Worm (Caenorhabditis elegans): ENCODE data around the gene C46A5.4.
A peak's percentile ranks its signal among the peaks of the same experiment; 100 is the strongest.

Gene C46A5.4

ce11 chrIV:7790801-7791588 is 33.9 kb upstream of the C46A5.4 start, which contains the start of gene rsp-6 (continued):
- TF ChIP-seq T26A5.8 (tag; optimal IDR thresholded peaks at IDR 0.05) (no peak), tbp1 (GFP tag; optimal IDR thresholded peaks at IDR 0.05) (peak; percentile 58), attf-5 (GFP tag; optimal IDR thresholded peaks at IDR 0.05) (peak; percentile 59), unc-62 (GFP tag; optimal IDR thresholded peaks at IDR 0.05) (no peak)

DNA sequence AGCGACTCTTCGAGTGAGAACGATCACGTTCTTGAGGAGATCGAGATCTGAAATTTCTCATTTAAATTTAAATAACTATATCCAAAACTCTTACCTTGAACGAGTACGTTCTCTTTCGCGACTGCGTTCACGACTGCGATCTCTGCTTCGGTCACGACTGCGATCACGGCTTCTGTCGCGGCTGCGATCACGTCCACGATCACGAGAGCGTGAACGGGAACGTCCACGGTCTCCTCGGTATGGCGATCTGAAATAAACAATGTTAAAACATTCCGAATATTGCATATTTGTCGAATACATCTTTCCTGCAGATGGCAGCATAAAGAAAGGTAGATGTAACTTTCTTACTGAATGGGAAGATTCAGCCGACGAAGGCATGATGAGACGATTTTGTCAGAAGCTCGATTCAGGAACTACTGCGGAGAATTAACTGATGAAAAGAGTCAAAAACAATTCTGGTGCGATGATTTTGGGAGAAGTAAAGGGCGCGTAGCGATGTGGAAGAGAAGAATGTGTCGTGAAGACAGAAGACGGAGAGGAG is 33.1 kb upstream of the C46A5.4 start:
- TF ChIP-seq repo-1 (tag; optimal IDR thresholded peaks at IDR 0.05): no peak
- no peak for TF ChIP-seq ztf-3 (GFP tag; optimal IDR thresholded peaks at IDR 0.05)
- 0 out of 2 replicates have a peak, but pooled peaks have one; percentile 47 for TF ChIP-seq let-526 (GFP tag; IDR thresholded peaks at IDR 0.05)
- TF ChIP-seq F23B12.7 (tag; optimal IDR thresholded peaks at IDR 0.05; ENCODE audit: insufficient read depth): no peak
- TF ChIP-seq F10E7.11 (tag; optimal IDR thresholded peaks at IDR 0.05): no peak
- TF ChIP-seq akir-1 (GFP tag; optimal IDR thresholded peaks at IDR 0.05): no peak
- no peak for TF ChIP-seq Y95B8A.8 (GFP tag; IDR thresholded peaks at IDR 0.05)
- peak; percentile 7; the same call in 1 of the 2 replicates for TF ChIP-seq mcd-1 (GFP tag; IDR thresholded peaks at IDR 0.05)
- no peak for TF ChIP-seq him-1 (tag; optimal IDR thresholded peaks at IDR 0.05)
- TF ChIP-seq hlh-26 (GFP tag; conservative IDR thresholded peaks at IDR 0.05): no peak
- TF ChIP-seq K12H6.12 (tag; optimal IDR thresholded peaks at IDR 0.05): no peak
- no peak for TF ChIP-seq hmg-1.2 (GFP tag; IDR thresholded peaks at IDR 0.05)
- TF ChIP-seq zfh-2 (GFP tag; conservative IDR thresholded peaks at IDR 0.05): peak; percentile 36; the same call in 1 of the 2 replicates
- no peak for TF ChIP-seq ets-4 (GFP tag; optimal IDR thresholded peaks at IDR 0.05)
- TF ChIP-seq B0019.2 (GFP tag; conservative IDR thresholded peaks at IDR 0.05): no peak
- no peak for TF ChIP-seq lsl-1 (GFP tag; optimal IDR thresholded peaks at IDR 0.05)
- no peak for TF ChIP-seq aptf-3 (GFP tag; IDR thresholded peaks at IDR 0.05)
- no peak for TF ChIP-seq hmg-20 (GFP tag; IDR thresholded peaks at IDR 0.05)
- TF ChIP-seq tlf-1 (GFP tag; optimal IDR thresholded peaks at IDR 0.05): no peak
- TF ChIP-seq Y56A3A.18 (GFP tag; IDR thresholded peaks at IDR 0.05): no peak
- TF ChIP-seq ceh-58 (GFP tag; IDR thresholded peaks at IDR 0.05): no peak
- TF ChIP-seq madf-3 (GFP tag; IDR thresholded peaks at IDR 0.05): peak; percentile 57; the same call in 1 of the 2 replicates
- TF ChIP-seq lsy-27 (tag; optimal IDR thresholded peaks at IDR 0.05; ENCODE audit: borderline replicate concordance, insufficient read depth): no peak
- no peak for TF ChIP-seq bed-1 (GFP tag; IDR thresholded peaks at IDR 0.05)
- no peak for TF ChIP-seq snpc-1.3 (tag; optimal IDR thresholded peaks at IDR 0.05; ENCODE audit: insufficient read depth)
- no peak for TF ChIP-seq K11D2.4 (GFP tag; IDR thresholded peaks at IDR 0.05)
- no peak for TF ChIP-seq attf-3 (GFP tag; conservative IDR thresholded peaks at IDR 0.05)
- 0 out of 2 replicates have a peak, but pooled peaks have one; percentile 12 for TF ChIP-seq madf-8 (GFP tag; conservative IDR thresholded peaks at IDR 0.05)
- no peak for TF ChIP-seq Y53F4B.3 (GFP tag; IDR thresholded peaks at IDR 0.05)
- no peak for TF ChIP-seq lin-26 (GFP tag; IDR thresholded peaks at IDR 0.05)
- TF ChIP-seq lir-1 (GFP tag; conservative IDR thresholded peaks at IDR 0.05): no peak
- TF ChIP-seq F52B5.7 (tag; optimal IDR thresholded peaks at IDR 0.05): no peak
- no peak for TF ChIP-seq efl-1 (GFP tag; optimal IDR thresholded peaks at IDR 0.05)
- no peak for TF ChIP-seq F57A8.1 (GFP tag; optimal IDR thresholded peaks at IDR 0.05)
- TF ChIP-seq let-607 (tag; optimal IDR thresholded peaks at IDR 0.05): no peak
- TF ChIP-seq nfya-2 (GFP tag; IDR thresholded peaks at IDR 0.05): no peak
- no peak for TF ChIP-seq F49E8.2 (tag; optimal IDR thresholded peaks at IDR 0.05; ENCODE audit: insufficient read depth)
- no peak for TF ChIP-seq rcor-1 (GFP tag; IDR thresholded peaks at IDR 0.05)
